Worm (Caenorhabditis elegans) whole organism, young adult: ENCODE measurements around the gene C15H11.1.

Experiments
- B0035.1 ChIP-seq: sonication (generic microtip); optimal IDR thresholded peaks from 2 replicates; lab custom pipeline; 2016; ENCODE audit warnings: missing genetic modification characterization, mild to moderate bottlenecking, missing compliant biosample characterization, missing genotype, missing genetic modification reagents
- B0261.1 ChIP-seq: sonication (generic microtip); optimal IDR thresholded peaks from 2 replicates; lab custom pipeline; 2016; ENCODE audit warnings: mild to moderate bottlenecking, missing genetic modification characterization, moderate library complexity, missing compliant biosample characterization
- C06A6.2 ChIP-seq: fragments of 200-800 bp; sonication (Bioruptor generic); conservative IDR thresholded peaks from 2 replicates; pipeline ENCODE4 v1.3.6; 2022; ENCODE audit warnings: missing genetic modification characterization, missing compliant biosample characterization
- F10E7.11 ChIP-seq: sonication (generic microtip); optimal IDR thresholded peaks from 2 replicates; lab custom pipeline; 2017; ENCODE audit warnings: mild to moderate bottlenecking, missing genetic modification characterization, moderate library complexity, missing compliant biosample characterization
- F33H1.4 ChIP-seq: fragments of 200-800 bp; sonication (Bioruptor generic); IDR thresholded peaks from 2 replicates; pipeline ENCODE4 v1.3.6; 2022; ENCODE audit warnings: missing genetic modification reagents, missing genetic modification characterization, missing compliant biosample characterization
- F37B4.10 ChIP-seq: fragments of 200-800 bp; sonication (Bioruptor generic); IDR thresholded peaks from 2 replicates; pipeline ENCODE4 v1.3.6; 2022; ENCODE audit warnings: missing genetic modification characterization, missing compliant biosample characterization
- F49E8.2 ChIP-seq: sonication (generic microtip); optimal IDR thresholded peaks from 3 replicates; lab custom pipeline; 2017; ENCODE audit warnings: missing genetic modification characterization, mild to moderate bottlenecking, missing compliant biosample characterization, antibody characterized with exemption, moderate library complexity; ENCODE audit not compliant: insufficient read depth
- F55B11.4 ChIP-seq: sonication (generic microtip); optimal IDR thresholded peaks from 2 replicates; lab custom pipeline; 2016; ENCODE audit warnings: missing compliant biosample characterization, missing genetic modification characterization, borderline replicate concordance; ENCODE audit not compliant: insufficient read depth
- F57A8.1 ChIP-seq: fragments of 200-800 bp; sonication (Bioruptor generic); optimal IDR thresholded peaks from 2 replicates; lab custom pipeline; 2018; ENCODE audit warnings: mild to moderate bottlenecking, missing genetic modification characterization, moderate library complexity, missing compliant biosample characterization
- K11D2.4 ChIP-seq: fragments of 200-800 bp; sonication (Bioruptor generic); IDR thresholded peaks from 2 replicates; pipeline ENCODE4 v1.3.6; 2022; ENCODE audit warnings: missing genetic modification reagents, missing genetic modification characterization, missing compliant biosample characterization
- T07F8.4 ChIP-seq: sonication (generic microtip); optimal IDR thresholded peaks from 2 replicates; lab custom pipeline; 2016; ENCODE audit warnings: mild to moderate bottlenecking, missing genetic modification characterization, moderate library complexity, missing compliant biosample characterization
- Y53G8AR.9 ChIP-seq: fragments of 200-800 bp; sonication (Bioruptor generic); conservative IDR thresholded peaks from 2 replicates; pipeline ENCODE4 v1.3.6; 2022; ENCODE audit warnings: missing genetic modification reagents, missing genetic modification characterization, missing compliant biosample characterization
- Y67H2A.10 ChIP-seq: fragments of 200-800 bp; sonication (Bioruptor generic); conservative IDR thresholded peaks from 2 replicates; pipeline ENCODE4 v1.3.6; 2022; ENCODE audit warnings: missing genetic modification reagents, missing genetic modification characterization, missing compliant biosample characterization
- Y79H2A.3 ChIP-seq: fragments of 200-800 bp; sonication (Bioruptor generic); conservative IDR thresholded peaks from 2 replicates; pipeline ENCODE4 v1.3.6; 2022; ENCODE audit warnings: missing genetic modification reagents, missing genetic modification characterization, missing compliant biosample characterization
- Y95B8A.8 ChIP-seq: fragments of 200-800 bp; sonication (Bioruptor generic); IDR thresholded peaks from 2 replicates; pipeline ENCODE4 v1.3.6; 2022; ENCODE audit warnings: missing genetic modification reagents, missing genetic modification characterization, missing compliant biosample characterization
- ZK185.1 ChIP-seq: sonication (generic microtip); optimal IDR thresholded peaks from 2 replicates; lab custom pipeline; 2016; ENCODE audit warnings: mild to moderate bottlenecking, missing genetic modification characterization, missing compliant biosample characterization; ENCODE audit not compliant: poor library complexity, severe bottlenecking
- athp-1 ChIP-seq: sonication (generic microtip); optimal IDR thresholded peaks from 2 replicates; lab custom pipeline; 2017; ENCODE audit warnings: mild to moderate bottlenecking, missing genetic modification characterization, missing compliant biosample characterization
- bed-1 ChIP-seq: fragments of 200-800 bp; sonication (Bioruptor generic); IDR thresholded peaks from 2 replicates; pipeline ENCODE4 v1.3.6; 2022; ENCODE audit warnings: missing genetic modification reagents, missing genetic modification characterization, missing compliant biosample characterization
- ccch-3 ChIP-seq: fragments of 200-800 bp; sonication (Bioruptor generic); optimal IDR thresholded peaks from 2 replicates; lab custom pipeline; 2018; ENCODE audit warnings: mild to moderate bottlenecking, missing genetic modification characterization, missing compliant biosample characterization
- ceh-58 ChIP-seq: fragments of 200-800 bp; sonication (Bioruptor generic); IDR thresholded peaks from 2 replicates; pipeline ENCODE4 v1.3.6; 2022; ENCODE audit warnings: missing genetic modification characterization, missing compliant biosample characterization
- ceh-79 ChIP-seq: sonication (generic microtip); optimal IDR thresholded peaks from 2 replicates; lab custom pipeline; 2017; ENCODE audit warnings: mild to moderate bottlenecking, missing genetic modification characterization, missing compliant biosample characterization
- chd-7 ChIP-seq: sonication (generic microtip); optimal IDR thresholded peaks from 2 replicates; lab custom pipeline; 2016; ENCODE audit warnings: mild to moderate bottlenecking, missing genetic modification characterization, moderate library complexity, missing compliant biosample characterization
- dpl-1 ChIP-seq: fragments of 150-350 bp; optimal IDR thresholded peaks from 2 replicates; lab custom pipeline; 2014; ENCODE audit warnings: missing biosample characterization, missing genetic modification reagents, missing genetic modification characterization
- egrh-3 ChIP-seq: fragments of 200-800 bp; sonication (Bioruptor generic); IDR thresholded peaks from 2 replicates; pipeline ENCODE4 v1.3.6; 2022; ENCODE audit warnings: missing genetic modification reagents, missing genetic modification characterization, missing compliant biosample characterization
- fkh-3 ChIP-seq: sonication (generic microtip); optimal IDR thresholded peaks from 2 replicates; lab custom pipeline; 2016; ENCODE audit warnings: mild to moderate bottlenecking, missing genetic modification characterization, missing compliant biosample characterization
- gei-17 ChIP-seq: fragments of 200-800 bp; sonication (Bioruptor generic); optimal IDR thresholded peaks from 2 replicates; lab custom pipeline; 2018; ENCODE audit warnings: mild to moderate bottlenecking, missing genetic modification characterization, missing compliant biosample characterization
- him-1 ChIP-seq: sonication (generic microtip); optimal IDR thresholded peaks from 2 replicates; lab custom pipeline; 2016; ENCODE audit warnings: missing genotype, missing genetic modification reagents, missing genetic modification characterization, missing compliant biosample characterization
- hmg-20 ChIP-seq: fragments of 200-800 bp; sonication (Bioruptor generic); IDR thresholded peaks from 2 replicates; pipeline ENCODE4 v1.3.6; 2022; ENCODE audit warnings: missing genetic modification reagents, missing genetic modification characterization, missing compliant biosample characterization
- madf-3 ChIP-seq: fragments of 200-800 bp; sonication (Bioruptor generic); IDR thresholded peaks from 2 replicates; pipeline ENCODE4 v1.3.6; 2022; ENCODE audit warnings: missing genetic modification reagents, missing genetic modification characterization, missing compliant biosample characterization
- mcd-1 ChIP-seq: fragments of 200-800 bp; sonication (Bioruptor generic); IDR thresholded peaks from 2 replicates; pipeline ENCODE4 v1.3.6; 2022; ENCODE audit warnings: missing genetic modification reagents, missing genetic modification characterization, missing compliant biosample characterization
- mel-28 ChIP-seq: sonication (generic microtip); optimal IDR thresholded peaks from 2 replicates; lab custom pipeline; 2016; ENCODE audit warnings: borderline replicate concordance, mild to moderate bottlenecking, missing genetic modification characterization, missing compliant biosample characterization
- mes-4 ChIP-seq: sonication (generic microtip); optimal IDR thresholded peaks from 2 replicates; lab custom pipeline; 2016; ENCODE audit warnings: missing genotype, missing genetic modification characterization, missing compliant biosample characterization
- nfya-1 ChIP-seq: sonication (generic microtip); optimal IDR thresholded peaks from 2 replicates; lab custom pipeline; 2017; ENCODE audit warnings: antibody characterized with exemption, missing compliant biosample characterization, missing genetic modification characterization, borderline replicate concordance; ENCODE audit not compliant: insufficient read depth
- nhr-80 ChIP-seq: sonication (generic microtip); optimal IDR thresholded peaks from 2 replicates; lab custom pipeline; 2016; ENCODE audit warnings: missing genetic modification characterization, missing compliant biosample characterization
- sdz-38 ChIP-seq: sonication (generic microtip); optimal IDR thresholded peaks from 2 replicates; lab custom pipeline; 2016; ENCODE audit warnings: missing genotype, missing genetic modification characterization, missing compliant biosample characterization
- sea-2 ChIP-seq: fragments of 200-800 bp; sonication (Bioruptor generic); IDR thresholded peaks from 2 replicates; pipeline ENCODE4 v1.3.6; 2022; ENCODE audit warnings: missing genetic modification characterization, missing compliant biosample characterization
- snpc-3.4 ChIP-seq: sonication (generic microtip); optimal IDR thresholded peaks from 2 replicates; lab custom pipeline; 2017; ENCODE audit warnings: missing genetic modification characterization, mild to moderate bottlenecking, missing compliant biosample characterization, antibody characterized with exemption, moderate library complexity, missing genotype, missing genetic modification reagents
- snpc-4 ChIP-seq, 5 experiments: fragments of 150-350 bp in 1 of 5; sonication (generic microtip) in 4 of 5; optimal IDR thresholded peaks; 2 replicates each; lab custom pipeline; 2014 to 2018; ENCODE audit warnings: missing genetic modification characterization in 5 of 5, missing biosample characterization in 3 of 5, antibody characterized with exemption in 2 of 5, mild to moderate bottlenecking in 2 of 5, missing compliant biosample characterization in 2 of 5, missing genotype in 2 of 5, moderate library complexity in 2 of 5, missing genetic modification reagents in 1 of 5
- somi-1 ChIP-seq: fragments of 200-800 bp; sonication (Bioruptor generic); optimal IDR thresholded peaks from 2 replicates; lab custom pipeline; 2018; ENCODE audit warnings: mild to moderate bottlenecking, missing genetic modification characterization, missing compliant biosample characterization
- tbx-9 ChIP-seq: sonication (generic microtip); optimal IDR thresholded peaks from 2 replicates; lab custom pipeline; 2016; ENCODE audit warnings: borderline replicate concordance, missing genetic modification characterization, inconsistent platforms, missing compliant biosample characterization
- unc-62 ChIP-seq: fragments of 150-350 bp; optimal IDR thresholded peaks from 2 replicates; lab custom pipeline; 2014; ENCODE audit warnings: missing biosample characterization, missing genetic modification reagents, missing genetic modification characterization
- ztf-18 ChIP-seq: sonication (generic microtip); optimal IDR thresholded peaks from 2 replicates; lab custom pipeline; 2016; ENCODE audit warnings: missing genotype, mild to moderate bottlenecking, missing genetic modification characterization, missing compliant biosample characterization
- ztf-6 ChIP-seq: fragments of 200-800 bp; sonication (Bioruptor generic); IDR thresholded peaks from 2 replicates; pipeline ENCODE4 v1.3.6; 2022; ENCODE audit warnings: missing genetic modification reagents, missing genetic modification characterization, missing compliant biosample characterization

The C15H11.1 gene

DNA sequence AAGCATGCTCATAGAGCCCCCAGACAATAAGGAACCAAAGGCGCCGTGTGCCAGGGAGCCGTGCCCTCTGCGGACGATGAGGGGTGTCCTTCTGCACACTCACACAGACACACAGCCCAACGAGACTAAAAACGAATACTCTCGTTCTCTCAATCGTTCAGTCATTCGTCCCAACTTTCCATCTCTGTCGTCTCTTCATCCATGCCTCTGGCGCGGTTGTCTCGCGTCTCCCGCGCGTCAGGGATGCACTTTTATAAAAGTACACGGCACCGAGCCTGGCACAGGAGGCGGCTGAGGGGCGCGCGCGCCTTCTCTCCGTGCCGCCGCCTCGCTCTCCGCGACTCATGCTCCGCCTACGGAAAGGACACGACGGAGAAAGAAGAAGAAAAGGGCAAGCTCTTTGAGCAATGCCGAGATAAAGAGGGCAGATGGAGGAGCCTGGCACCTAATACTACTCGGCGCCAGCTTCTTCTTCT lies 27.1 kb upstream of the C15H11.1 start (continued):
- TF ChIP-seq snpc-4 (GFP tag; optimal IDR thresholded peaks at IDR 0.05; lab: Kevin White, UChicago) (no peak), snpc-4 (tag; optimal IDR thresholded peaks at IDR 0.05; lab: Kevin White, UChicago) (peak in 2 of 4 experiments; percentile 55 to 58), mcd-1 (GFP tag; lab: Robert Waterston, UW) (peak; percentile 60), chd-7 (tag; lab: Kevin White, UChicago) (peak; percentile 41), somi-1 (GFP tag; lab: Kevin White, UChicago) (no peak)
- TF ChIP-seq, all 124 proteins: peak for 22

DNA sequence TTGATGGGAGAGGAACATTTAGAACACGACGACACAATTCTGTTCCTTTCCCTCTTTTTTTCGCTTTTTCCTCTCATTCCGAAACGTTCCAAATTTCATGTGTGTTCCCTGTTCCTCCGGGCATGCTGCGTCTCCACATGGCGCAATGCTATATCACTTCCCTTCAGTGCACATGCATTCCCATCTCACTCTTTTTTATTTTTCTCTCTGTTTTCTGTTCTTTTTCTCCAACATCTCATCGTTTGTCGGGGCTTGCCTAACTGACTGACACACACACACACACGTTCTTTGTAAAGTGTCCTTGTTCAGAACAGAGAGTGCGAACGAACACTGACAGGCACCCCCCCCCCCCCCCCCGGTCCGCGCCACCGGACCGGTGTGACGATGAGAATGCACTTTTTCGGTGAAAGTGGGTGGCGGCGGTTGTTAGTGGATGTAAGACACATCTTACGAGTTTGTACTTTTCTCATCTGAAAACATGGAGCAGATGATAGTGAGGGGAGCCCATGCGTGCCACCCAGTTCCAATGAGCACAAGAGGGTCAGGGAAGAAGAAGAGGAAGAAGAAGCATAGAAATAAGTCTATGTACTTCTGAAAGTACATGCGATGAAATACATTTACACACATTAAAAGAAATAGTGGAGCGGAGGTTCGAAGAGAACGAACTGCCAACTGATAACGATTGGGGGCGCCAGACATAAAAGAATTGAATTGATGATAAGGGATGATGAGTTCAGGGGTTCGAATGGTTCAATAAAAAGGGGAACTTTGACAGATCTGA lies 25.1 kb upstream of the C15H11.1 start:
- TF ChIP-seq tbx-9 (no peak), madf-3 (GFP tag; lab: Robert Waterston, UW) (no peak), athp-1 (tag; lab: Kevin White, UChicago) (no peak), unc-62 (GFP tag; lab: Kevin White, UChicago) (no peak), F55B11.4 (no peak), bed-1 (GFP tag; lab: Robert Waterston, UW) (no peak), ZK185.1 (tag; lab: Kevin White, UChicago) (no peak), F57A8.1 (no peak), Y53G8AR.9 (no peak), mcd-1 (GFP tag; lab: Robert Waterston, UW) (0 out of 2 replicates have a peak, but pooled peaks have one; percentile 26), F33H1.4 (no peak), ztf-18 (no peak), sdz-38 (no peak), ceh-79 (tag; lab: Kevin White, UChicago) (no peak), ccch-3 (GFP tag; lab: Kevin White, UChicago) (no peak), F37B4.10 (GFP tag; lab: Robert Waterston, UW) (no peak), Y95B8A.8 (no peak), K11D2.4 (0 out of 2 replicates have a peak, but pooled peaks have one; percentile 30), B0035.1 (tag; lab: Kevin White, UChicago) (no peak), nhr-80 (tag; lab: Kevin White, UChicago) (peak; percentile 49), dpl-1 (GFP tag; lab: Kevin White, UChicago) (no peak), mes-4 (tag; lab: Kevin White, UChicago) (no peak), C06A6.2 (GFP tag; lab: Robert Waterston, UW) (0 out of 2 replicates have a peak, but pooled peaks have one; percentile 24), snpc-4 (GFP tag; optimal IDR thresholded peaks at IDR 0.05; lab: Kevin White, UChicago) (no peak), snpc-4 (tag; optimal IDR thresholded peaks at IDR 0.05; lab: Kevin White, UChicago) (peak in 1 of 4 experiments; percentile 28), fkh-3 (no peak), egrh-3 (GFP tag; lab: Robert Waterston, UW) (peak; percentile 78; the same call in 1 of the 2 replicates), snpc-3.4 (no peak), Y67H2A.10 (GFP tag; lab: Robert Waterston, UW) (no peak), F49E8.2 (tag; lab: Kevin White, UChicago) (no peak), gei-17 (GFP tag; lab: Kevin White, UChicago) (no peak), T07F8.4 (tag; lab: Kevin White, UChicago) (no peak), hmg-20 (GFP tag; lab: Robert Waterston, UW) (no peak), sea-2 (GFP tag; lab: Robert Waterston, UW) (no peak), ceh-58 (no peak), nfya-1 (tag; lab: Kevin White, UChicago) (no peak), Y79H2A.3 (GFP tag; lab: Robert Waterston, UW) (no peak), F10E7.11 (tag; lab: Kevin White, UChicago) (no peak), ztf-6 (GFP tag; lab: Robert Waterston, UW) (no peak), B0261.1 (tag; lab: Kevin White, UChicago) (no peak), mel-28 (tag; lab: Kevin White, UChicago) (no peak), him-1 (tag; lab: Kevin White, UChicago) (no peak)
